Worm (Caenorhabditis elegans): ENCODE results near the gene C54E10.6.

DNA sequence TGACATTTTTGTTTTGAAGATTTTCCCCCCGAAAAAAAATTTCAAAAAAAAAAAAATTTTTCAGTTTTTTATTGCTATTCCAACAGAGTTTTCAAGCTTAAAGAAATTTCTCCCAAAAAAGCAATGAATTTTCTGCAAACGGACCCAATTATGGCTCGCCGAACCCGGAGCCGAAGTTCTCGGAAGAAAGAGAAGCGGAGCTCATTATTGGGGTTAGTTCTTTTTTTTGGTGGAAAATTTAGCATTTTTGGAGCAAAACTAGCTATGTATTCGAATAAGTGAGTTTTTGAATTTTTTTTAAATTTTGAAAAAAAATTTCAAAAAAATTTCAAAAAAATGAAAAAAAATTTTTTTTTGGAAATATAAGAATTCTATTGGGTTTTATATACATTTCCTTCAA, 11.1 kb upstream of the C54E10.6 start, which contains the start of gene ncs-5:
- TF ChIP-seq nhr-237 (tag; optimal IDR thresholded peaks at IDR 0.05) (no peak), ama-1 (optimal IDR thresholded peaks at IDR 0.05) (no peak), lsy-2 (tag; optimal IDR thresholded peaks at IDR 0.05) (no peak), ztf-11 (tag; optimal IDR thresholded peaks at IDR 0.05) (no peak), elt-1 (tag; optimal IDR thresholded peaks at IDR 0.05) (no peak), nhr-11 (tag; optimal IDR thresholded peaks at IDR 0.05) (no peak), F13H6.1 (tag; optimal IDR thresholded peaks at IDR 0.05) (no peak)
